Worm (Caenorhabditis elegans) whole organism, midembryonic: ENCODE data around the gene ZK666.1.
A peak's percentile ranks its signal among the peaks of the same experiment; 100 is the strongest.
"Not testable (repeated sequence)": the region's sequence is repeated elsewhere in the genome, so short reads cannot be mapped to it uniquely, and the experiment has no call there.

Experiments
- T22C8.4 ChIP-seq: fragments of 200-800 bp; sonication (Bioruptor generic); IDR thresholded peaks from 2 replicates; pipeline ENCODE4 v1.3.6; 2022; ENCODE audit warnings: missing genetic modification characterization, missing compliant biosample characterization
- cog-1 ChIP-seq: sonication (generic microtip); optimal IDR thresholded peaks from 2 replicates; lab custom pipeline; 2016; ENCODE audit warnings: missing genetic modification characterization, missing compliant biosample characterization
- flt-1 ChIP-seq: fragments of 200-800 bp; sonication (Bioruptor generic); IDR thresholded peaks from 2 replicates; pipeline ENCODE4 v1.3.6; 2022; ENCODE audit warnings: missing genetic modification characterization, missing compliant biosample characterization
- klf-2 ChIP-seq: fragments of 200-800 bp; sonication (Bioruptor generic); conservative IDR thresholded peaks from 2 replicates; pipeline ENCODE4 v1.3.6; 2022; ENCODE audit warnings: missing genetic modification reagents, missing genetic modification characterization, missing compliant biosample characterization
- med-1 ChIP-seq: sonication (generic microtip); optimal IDR thresholded peaks from 2 replicates; lab custom pipeline; 2017; ENCODE audit warnings: missing genetic modification characterization, mild to moderate bottlenecking, missing compliant biosample characterization, antibody characterized with exemption, missing genetic modification reagents; ENCODE audit not compliant: insufficient read depth
- ref-1 ChIP-seq: fragments of 200-800 bp; sonication (Bioruptor generic); conservative IDR thresholded peaks from 2 replicates; pipeline ENCODE4 v1.3.6; 2022; ENCODE audit warnings: missing genetic modification reagents, missing genetic modification characterization, missing compliant biosample characterization
- tab-1 ChIP-seq: fragments of 200-800 bp; sonication (Bioruptor generic); IDR thresholded peaks from 2 replicates; pipeline ENCODE4 v1.3.6; 2022; ENCODE audit warnings: missing genetic modification characterization, missing compliant biosample characterization
- ztf-23 ChIP-seq: fragments of 200-800 bp; sonication (Bioruptor generic); IDR thresholded peaks from 2 replicates; pipeline ENCODE4 v1.3.6; 2022; ENCODE audit warnings: missing genetic modification reagents, missing genetic modification characterization, missing compliant biosample characterization
- ztf-29 ChIP-seq: fragments of 200-800 bp; sonication (Bioruptor generic); IDR thresholded peaks from 2 replicates; pipeline ENCODE4 v1.3.6; 2022; ENCODE audit warnings: missing genetic modification reagents, missing genetic modification characterization, missing compliant biosample characterization

ZK666.1 gene

ce11 chrII:10505949-10506348, 34.8 kb upstream of the ZK666.1 start:
- TF ChIP-seq ztf-23 (GFP tag; lab: Robert Waterston, UW) (no peak), tab-1 (GFP tag; lab: Robert Waterston, UW) (no peak), cog-1 (no peak), ztf-29 (no peak), klf-2 (GFP tag; lab: Robert Waterston, UW) (no peak), flt-1 (GFP tag; lab: Robert Waterston, UW) (no peak), ref-1 (no peak)

- no peak for TF ChIP-seq T22C8.4 (GFP tag; lab: Robert Waterston, UW)
- TF ChIP-seq med-1 (GFP tag; lab: Kevin White, UChicago): no peak
- TF ChIP-seq flt-1 (GFP tag; lab: Robert Waterston, UW): no peak
These were observed 33.6 kb upstream of the ZK666.1 start for ce11 chrII:10504729-10505128.

- TF ChIP-seq klf-2 (GFP tag; lab: Robert Waterston, UW): no peak
- TF ChIP-seq cog-1: peak; percentile 72
- 0 out of 2 replicates have a peak, but pooled peaks have one; percentile 67 for TF ChIP-seq tab-1 (GFP tag; lab: Robert Waterston, UW)
- TF ChIP-seq flt-1 (GFP tag; lab: Robert Waterston, UW): 0 out of 2 replicates have a peak, but pooled peaks have one; percentile 6
- no peak for TF ChIP-seq ztf-29
- peak; percentile 56; the same call in 1 of the 2 replicates for TF ChIP-seq ztf-23 (GFP tag; lab: Robert Waterston, UW)
These were observed 31.4 kb upstream of the ZK666.1 start, which contains the start of gene myrf-1 for ce11 chrII:10502491-10503063. Gene myrf-1, minus strand, starts transcription at chrII:10502541.

ce11 chrII:10501578-10501977, 30.4 kb upstream of the ZK666.1 start:
- no peak for TF ChIP-seq med-1 (GFP tag; lab: Kevin White, UChicago)
- TF ChIP-seq ztf-23 (GFP tag; lab: Robert Waterston, UW): no peak
- TF ChIP-seq cog-1: no peak
- TF ChIP-seq flt-1 (GFP tag; lab: Robert Waterston, UW): no peak
- no peak for TF ChIP-seq ref-1
- TF ChIP-seq klf-2 (GFP tag; lab: Robert Waterston, UW): no peak
- TF ChIP-seq ztf-29: no peak
- TF ChIP-seq tab-1 (GFP tag; lab: Robert Waterston, UW): no peak

- TF ChIP-seq ztf-23 (GFP tag; lab: Robert Waterston, UW): no peak
- TF ChIP-seq med-1 (GFP tag; lab: Kevin White, UChicago): no peak
- TF ChIP-seq T22C8.4 (GFP tag; lab: Robert Waterston, UW): no peak
- TF ChIP-seq cog-1: no peak
- no peak for TF ChIP-seq klf-2 (GFP tag; lab: Robert Waterston, UW)
- no peak for TF ChIP-seq tab-1 (GFP tag; lab: Robert Waterston, UW)
- TF ChIP-seq ref-1: no peak
- TF ChIP-seq ztf-29: no peak
- no peak for TF ChIP-seq flt-1 (GFP tag; lab: Robert Waterston, UW)
These were observed 29.5 kb upstream of the ZK666.1 start for ce11 chrII:10500674-10501073.

- TF ChIP-seq ztf-29: no peak
- TF ChIP-seq med-1 (GFP tag; lab: Kevin White, UChicago): no peak
- TF ChIP-seq klf-2 (GFP tag; lab: Robert Waterston, UW): no peak
- TF ChIP-seq cog-1: no peak
- TF ChIP-seq flt-1 (GFP tag; lab: Robert Waterston, UW): no peak
- TF ChIP-seq ref-1: no peak
- TF ChIP-seq T22C8.4 (GFP tag; lab: Robert Waterston, UW): no peak
- TF ChIP-seq tab-1 (GFP tag; lab: Robert Waterston, UW): no peak
These were observed 24.8 kb upstream of the ZK666.1 start, which contains the start of gene ZK666.12 for ce11 chrII:10495912-10496311. Gene ZK666.12, plus strand, starts transcription at chrII:10496212.

ce11 chrII:10494467-10494866, 23.3 kb upstream of the ZK666.1 start, which contains the start of gene ZK666.14:
Gene ZK666.14, plus strand, starts transcription at chrII:10494767.
- TF ChIP-seq T22C8.4 (GFP tag; lab: Robert Waterston, UW) (no peak), tab-1 (GFP tag; lab: Robert Waterston, UW) (no peak)

ce11 chrII:10493034-10493433, 21.9 kb upstream of the ZK666.1 start, which contains the start of gene ZK666.8:
Gene ZK666.8, minus strand, starts transcription at chrII:10493134.
- not testable (repeated sequence) for TF ChIP-seq flt-1 (GFP tag; lab: Robert Waterston, UW); med-1 (GFP tag; lab: Kevin White, UChicago); ztf-23 (GFP tag; lab: Robert Waterston, UW)

ce11 chrII:10490329-10490728, 19.2 kb upstream of the ZK666.1 start, which contains the start of gene clec-61:
Gene clec-61, minus strand, starts transcription at chrII:10490537.
- TF ChIP-seq med-1 (GFP tag; lab: Kevin White, UChicago): no peak
- TF ChIP-seq T22C8.4 (GFP tag; lab: Robert Waterston, UW): no peak
- no peak for TF ChIP-seq cog-1
- no peak for TF ChIP-seq flt-1 (GFP tag; lab: Robert Waterston, UW)
- no peak for TF ChIP-seq ztf-23 (GFP tag; lab: Robert Waterston, UW)
- TF ChIP-seq ref-1: no peak
- no peak for TF ChIP-seq ztf-29
- no peak for TF ChIP-seq tab-1 (GFP tag; lab: Robert Waterston, UW)
- TF ChIP-seq klf-2 (GFP tag; lab: Robert Waterston, UW): no peak

ce11 chrII:10486738-10487137, 15.6 kb upstream of the ZK666.1 start, which contains the start of gene ZK666.15:
Gene ZK666.15, plus strand, starts transcription at chrII:10487038.
- TF ChIP-seq T22C8.4 (GFP tag; lab: Robert Waterston, UW) (no peak), tab-1 (GFP tag; lab: Robert Waterston, UW) (no peak), cog-1 (no peak), ref-1 (no peak), med-1 (GFP tag; lab: Kevin White, UChicago) (no peak), ztf-23 (GFP tag; lab: Robert Waterston, UW) (no peak), flt-1 (GFP tag; lab: Robert Waterston, UW) (no peak), ztf-29 (no peak), klf-2 (GFP tag; lab: Robert Waterston, UW) (no peak)
